Worm (Caenorhabditis elegans) whole organism, late embryonic: Measurements from ENCODE around the gene srd-66.

Experiments used
- C38D4.7 ChIP-seq: fragments of 200-800 bp; sonication (Bioruptor generic); optimal IDR thresholded peaks from 2 replicates; lab custom pipeline; 2018; ENCODE audit warnings: mild to moderate bottlenecking, missing genetic modification characterization, moderate library complexity, missing compliant biosample characterization
- F13H6.1 ChIP-seq: sonication (generic microtip); optimal IDR thresholded peaks from 2 replicates; lab custom pipeline; 2016; ENCODE audit warnings: missing genetic modification characterization, missing compliant biosample characterization
- K09A11.1 ChIP-seq: sonication (generic microtip); optimal IDR thresholded peaks from 2 replicates; lab custom pipeline; 2017; ENCODE audit warnings: antibody characterized with exemption, mild to moderate bottlenecking, missing genetic modification characterization, missing compliant biosample characterization; ENCODE audit not compliant: insufficient read depth
- ahr-1 ChIP-seq: sonication (generic microtip); optimal IDR thresholded peaks from 2 replicates; lab custom pipeline; 2016; ENCODE audit warnings: missing genetic modification characterization, missing compliant biosample characterization
- ceh-19 ChIP-seq: fragments of 200-800 bp; sonication (Bioruptor generic); optimal IDR thresholded peaks from 2 replicates; lab custom pipeline; 2018; ENCODE audit warnings: mild to moderate bottlenecking, missing genetic modification characterization, missing compliant biosample characterization
- ceh-30 ChIP-seq: fragments of 150-350 bp; optimal IDR thresholded peaks from 2 replicates; lab custom pipeline; 2014; ENCODE audit warnings: missing biosample characterization, missing genetic modification characterization
- ceh-31 ChIP-seq: sonication (generic microtip); optimal IDR thresholded peaks from 2 replicates; lab custom pipeline; 2016; ENCODE audit warnings: missing genetic modification characterization, missing compliant biosample characterization
- ceh-45 ChIP-seq: fragments of 200-800 bp; sonication (Bioruptor generic); IDR thresholded peaks from 2 replicates; pipeline ENCODE4 v1.3.6; 2022; ENCODE audit warnings: missing genetic modification reagents, missing genetic modification characterization, missing compliant biosample characterization
- ceh-48 ChIP-seq: sonication (generic microtip); optimal IDR thresholded peaks from 2 replicates; lab custom pipeline; 2016; ENCODE audit warnings: missing genetic modification characterization, inconsistent platforms, missing compliant biosample characterization
- ceh-9 ChIP-seq: sonication (generic microtip); optimal IDR thresholded peaks from 2 replicates; lab custom pipeline; 2016; ENCODE audit warnings: mild to moderate bottlenecking, missing genetic modification characterization, inconsistent platforms, missing compliant biosample characterization
- che-1 ChIP-seq: sonication (generic microtip); optimal IDR thresholded peaks from 2 replicates; lab custom pipeline; 2016; ENCODE audit warnings: mild to moderate bottlenecking, missing genetic modification characterization, missing compliant biosample characterization
- dmd-4 ChIP-seq: sonication (generic microtip); optimal IDR thresholded peaks from 2 replicates; lab custom pipeline; 2016; ENCODE audit warnings: borderline replicate concordance, missing genetic modification characterization, missing compliant biosample characterization
- dve-1 ChIP-seq: sonication (generic microtip); optimal IDR thresholded peaks from 2 replicates; lab custom pipeline; 2017; ENCODE audit warnings: antibody characterized with exemption, mild to moderate bottlenecking, missing genetic modification characterization, missing compliant biosample characterization
- ets-4 ChIP-seq: sonication (generic microtip); optimal IDR thresholded peaks from 2 replicates; lab custom pipeline; 2016; ENCODE audit warnings: missing genetic modification characterization, missing compliant biosample characterization
- eyg-1 ChIP-seq: sonication (generic microtip); optimal IDR thresholded peaks from 2 replicates; lab custom pipeline; 2016; ENCODE audit warnings: missing genotype, missing genetic modification characterization, missing compliant biosample characterization
- fkh-10 ChIP-seq: fragments of 150-350 bp; optimal IDR thresholded peaks from 2 replicates; lab custom pipeline; 2014; ENCODE audit warnings: missing biosample characterization, missing genetic modification reagents, missing genetic modification characterization
- gmeb-2 ChIP-seq: sonication (generic microtip); optimal IDR thresholded peaks from 2 replicates; lab custom pipeline; 2016; ENCODE audit warnings: missing genetic modification characterization, inconsistent platforms, missing compliant biosample characterization
- hlh-30 ChIP-seq: sonication (generic microtip); optimal IDR thresholded peaks from 2 replicates; lab custom pipeline; 2017; ENCODE audit warnings: antibody characterized with exemption, missing genetic modification characterization, missing compliant biosample characterization; ENCODE audit not compliant: insufficient read depth
- hlh-6 ChIP-seq: sonication (generic microtip); optimal IDR thresholded peaks from 2 replicates; lab custom pipeline; 2016; ENCODE audit warnings: missing genotype, missing genetic modification characterization, missing compliant biosample characterization
- hlh-8 ChIP-seq: sonication (generic microtip); optimal IDR thresholded peaks from 2 replicates; lab custom pipeline; 2016; ENCODE audit warnings: missing genotype, missing genetic modification characterization, missing compliant biosample characterization
- mec-3 ChIP-seq: sonication (generic microtip); optimal IDR thresholded peaks from 2 replicates; lab custom pipeline; 2016; ENCODE audit warnings: borderline replicate concordance, missing genetic modification characterization, missing compliant biosample characterization
- nfya-1 ChIP-seq: sonication (generic microtip); optimal IDR thresholded peaks from 2 replicates; lab custom pipeline; 2017; ENCODE audit warnings: missing genetic modification characterization, mild to moderate bottlenecking, missing compliant biosample characterization, antibody characterized with exemption, moderate library complexity
- npax-4 ChIP-seq: sonication (generic microtip); optimal IDR thresholded peaks from 2 replicates; lab custom pipeline; 2016; ENCODE audit warnings: missing genetic modification characterization, missing compliant biosample characterization
- pat-9 ChIP-seq: fragments of 200-800 bp; sonication (Bioruptor generic); optimal IDR thresholded peaks from 2 replicates; lab custom pipeline; 2018; ENCODE audit warnings: mild to moderate bottlenecking, missing genetic modification characterization, moderate library complexity, missing compliant biosample characterization
- pha-4 ChIP-seq: fragments of 150-350 bp; optimal IDR thresholded peaks from 2 replicates; lab custom pipeline; 2018; ENCODE audit warnings: missing biosample characterization, missing genetic modification reagents, missing genetic modification characterization
- pqm-1 ChIP-seq: sonication (generic microtip); optimal IDR thresholded peaks from 2 replicates; lab custom pipeline; 2016; ENCODE audit warnings: missing genetic modification characterization, missing compliant biosample characterization
- ref-2 ChIP-seq: sonication (generic microtip); optimal IDR thresholded peaks from 2 replicates; lab custom pipeline; 2016; ENCODE audit warnings: missing genetic modification characterization, missing compliant biosample characterization
- rnt-1 ChIP-seq: sonication (generic microtip); optimal IDR thresholded peaks from 2 replicates; lab custom pipeline; 2016; ENCODE audit warnings: missing genetic modification characterization, missing compliant biosample characterization
- sdc-2 ChIP-seq: sonication (generic microtip); optimal IDR thresholded peaks from 2 replicates; lab custom pipeline; 2016; ENCODE audit warnings: missing genotype, missing genetic modification characterization, missing compliant biosample characterization
- tbx-7 ChIP-seq: sonication (generic microtip); optimal IDR thresholded peaks from 2 replicates; lab custom pipeline; 2016; ENCODE audit warnings: missing genotype, missing genetic modification characterization, missing compliant biosample characterization
- unc-3 ChIP-seq, 2 experiments: fragments of 200-800 bp in 1 of 2; sonication (Bioruptor generic) in 1 of 2; sonication (generic microtip) in 1 of 2; conservative IDR thresholded peaks in 1 of 2; optimal IDR thresholded peaks in 1 of 2; 2 replicates each; pipeline versions ENCODE4 v1.3.6 to Lab custom; 2016 to 2022; ENCODE audit warnings: missing compliant biosample characterization in 2 of 2, missing genetic modification characterization in 2 of 2, missing genetic modification reagents in 1 of 2
- unc-42 ChIP-seq: sonication (generic microtip); optimal IDR thresholded peaks from 2 replicates; lab custom pipeline; 2016; ENCODE audit warnings: missing genotype, missing genetic modification characterization, missing compliant biosample characterization
- unc-86 ChIP-seq: sonication (generic microtip); optimal IDR thresholded peaks from 2 replicates; lab custom pipeline; 2016; ENCODE audit warnings: missing genetic modification characterization, missing compliant biosample characterization
- zip-5 ChIP-seq: sonication (generic microtip); optimal IDR thresholded peaks from 2 replicates; lab custom pipeline; 2016; ENCODE audit warnings: missing genetic modification characterization, missing compliant biosample characterization
- ztf-16 ChIP-seq: sonication (generic microtip); optimal IDR thresholded peaks from 2 replicates; lab custom pipeline; 2017; ENCODE audit warnings: missing genetic modification characterization, missing compliant biosample characterization

srd-66 gene

ce11 chrIII:1947851-1948250 is 34.6 kb downstream of the srd-66 start:
- TF ChIP-seq ztf-16 (tag; lab: Kevin White, UChicago) (no peak), pat-9 (tag; lab: Kevin White, UChicago) (no peak), eyg-1 (tag; lab: Kevin White, UChicago) (no peak), tbx-7 (tag; lab: Kevin White, UChicago) (no peak), dve-1 (tag; lab: Kevin White, UChicago) (no peak), hlh-8 (tag; lab: Kevin White, UChicago) (no peak), gmeb-2 (tag; lab: Kevin White, UChicago) (no peak), che-1 (no peak), ceh-19 (no peak), K09A11.1 (tag; lab: Kevin White, UChicago) (no peak), nfya-1 (tag; lab: Kevin White, UChicago) (no peak), dmd-4 (tag; lab: Kevin White, UChicago) (no peak)

- TF ChIP-seq dve-1 (tag; lab: Kevin White, UChicago) (no peak), gmeb-2 (tag; lab: Kevin White, UChicago) (no peak), ceh-19 (no peak), C38D4.7 (GFP tag; lab: Kevin White, UChicago) (no peak), pha-4 (tag; lab: Kevin White, UChicago) (no peak), ceh-45 (GFP tag; lab: Robert Waterston, UW) (no peak), mec-3 (no peak), zip-5 (tag; lab: Kevin White, UChicago) (no peak), eyg-1 (tag; lab: Kevin White, UChicago) (no peak), K09A11.1 (tag; lab: Kevin White, UChicago) (no peak), unc-86 (no peak), ahr-1 (tag; lab: Kevin White, UChicago) (no peak), ceh-9 (no peak), rnt-1 (no peak), hlh-30 (tag; lab: Kevin White, UChicago) (no peak), pat-9 (tag; lab: Kevin White, UChicago) (no peak), ztf-16 (tag; lab: Kevin White, UChicago) (no peak), ceh-30 (no peak), unc-42 (tag; lab: Kevin White, UChicago) (no peak)
Observed at ce11 chrIII:1943488-1943887, 39.0 kb downstream of the srd-66 start, which contains the start of gene F53A3.1. TSS of gene F53A3.1 (minus strand) at chrIII:1943637.

- no peak for TF ChIP-seq hlh-6 (tag; lab: Kevin White, UChicago)
- no peak for TF ChIP-seq unc-86
- no peak for TF ChIP-seq fkh-10 (GFP tag; lab: Kevin White, UChicago)
- no peak for TF ChIP-seq npax-4
- no peak for TF ChIP-seq pqm-1 (tag; lab: Kevin White, UChicago)
- TF ChIP-seq ahr-1 (tag; lab: Kevin White, UChicago) = no peak
- no peak for TF ChIP-seq unc-3 (GFP tag; conservative IDR thresholded peaks at IDR 0.05; lab: Robert Waterston, UW)
- TF ChIP-seq unc-3 (tag; optimal IDR thresholded peaks at IDR 0.05; lab: Kevin White, UChicago) = no peak
- no peak for TF ChIP-seq ztf-16 (tag; lab: Kevin White, UChicago)
Observed at ce11 chrIII:1939625-1939988, 42.8 kb downstream of the srd-66 start.

ce11 chrIII:1938712-1939624 is 43.5 kb downstream of the srd-66 start:
- peak; percentile 14 for TF ChIP-seq sdc-2 (tag; lab: Kevin White, UChicago)
- TF ChIP-seq mec-3 = no peak
- no peak for TF ChIP-seq dmd-4 (tag; lab: Kevin White, UChicago)
- peak; percentile 13 for TF ChIP-seq ceh-31 (tag; lab: Kevin White, UChicago)
- TF ChIP-seq ceh-48 (tag; lab: Kevin White, UChicago) = peak; percentile 58
- TF ChIP-seq ets-4 = no peak
- peak; percentile 4 for TF ChIP-seq ref-2
- no peak for TF ChIP-seq F13H6.1
- TF ChIP-seq ahr-1 (tag; lab: Kevin White, UChicago) = no peak
